Worm (Caenorhabditis elegans): ENCODE results near the gene timm-17B.2.
A peak's percentile ranks its signal among the peaks of the same experiment; 100 is the strongest.

Gene timm-17B.2

ce11 chrIV:8428492-8428891, 32.0 kb downstream of the timm-17B.2 start:
- TF ChIP-seq him-1 (tag; optimal IDR thresholded peaks at IDR 0.05), result peak; percentile 89
- peak; percentile 79 for TF ChIP-seq W03F9.2 (tag; optimal IDR thresholded peaks at IDR 0.05)
- TF ChIP-seq dao-5 (tag; optimal IDR thresholded peaks at IDR 0.05), result no peak

DNA sequence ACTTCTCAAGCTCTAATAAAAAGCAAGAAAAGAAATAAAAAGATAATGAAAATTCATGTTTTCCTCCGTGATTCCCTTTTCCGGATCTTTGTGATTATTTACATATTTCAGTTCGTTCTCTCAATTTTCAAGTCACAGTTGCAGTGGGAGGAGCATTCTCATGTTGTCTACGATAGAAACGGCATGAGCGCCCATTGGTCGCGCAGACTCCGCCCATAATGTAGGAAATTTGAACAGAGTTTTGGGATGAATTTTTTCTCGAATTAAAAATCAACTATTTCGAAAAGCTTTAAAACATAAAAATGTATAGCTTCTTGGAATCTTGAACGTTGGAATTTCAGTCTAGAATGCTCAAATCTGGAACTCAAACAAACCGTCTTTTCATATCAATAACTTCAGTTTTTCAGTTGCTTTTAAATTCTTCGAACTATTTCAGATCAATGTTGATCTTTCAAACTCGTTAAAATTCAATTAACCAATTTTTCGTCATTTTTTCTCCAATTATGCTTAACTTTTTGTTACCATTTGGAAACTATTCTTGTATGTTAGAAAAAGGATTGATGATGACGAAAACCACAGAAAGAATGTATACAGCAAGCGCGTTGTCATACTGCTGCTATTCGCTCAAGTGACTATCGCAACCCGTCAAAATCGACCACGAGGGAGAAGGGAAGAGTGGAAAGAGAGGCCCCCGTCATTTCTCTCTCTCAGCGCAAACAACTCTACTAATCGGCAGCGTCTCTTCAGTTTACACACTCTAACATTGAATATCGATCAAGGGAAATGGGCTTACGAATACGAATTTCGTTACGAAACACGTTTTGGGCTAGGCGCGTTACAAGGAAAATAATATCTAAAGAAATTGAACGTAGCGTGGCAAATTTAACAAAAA, 35.4 kb downstream of the timm-17B.2 start:
- peak; percentile 3 for TF ChIP-seq W03F9.2 (tag; optimal IDR thresholded peaks at IDR 0.05)
- no peak for TF ChIP-seq dao-5 (tag; optimal IDR thresholded peaks at IDR 0.05)
- peak; percentile 33 for TF ChIP-seq him-1 (tag; optimal IDR thresholded peaks at IDR 0.05)

DNA sequence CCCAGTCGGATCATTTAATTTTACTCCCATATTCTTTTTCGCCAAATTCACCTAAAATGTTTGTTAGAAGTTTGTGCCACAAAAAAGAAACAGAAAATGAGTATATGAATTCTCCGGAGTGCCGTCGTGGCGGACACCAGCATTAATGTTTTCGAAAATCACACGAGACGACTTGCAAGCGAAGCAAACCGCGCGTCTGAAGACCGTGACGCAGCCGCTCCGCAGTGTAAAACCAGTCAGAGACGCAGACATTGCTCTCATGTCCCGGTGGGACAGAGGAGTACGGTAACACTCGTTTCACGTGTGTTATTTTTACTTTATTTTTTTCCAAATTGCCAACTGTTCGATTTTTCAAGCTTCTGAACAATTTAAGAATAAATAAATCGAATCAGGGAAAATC, 36.3 kb downstream of the timm-17B.2 start, which contains the start of the genes T26A8.4 and pdtf-1:
TSS of gene T26A8.4 (minus strand) at position 185 of the 400 bp plus-strand sequence.
TSS of gene pdtf-1 (plus strand) at position 330 of the 400 bp plus-strand sequence.
- no peak for TF ChIP-seq dao-5 (tag; optimal IDR thresholded peaks at IDR 0.05)
- TF ChIP-seq W03F9.2 (tag; optimal IDR thresholded peaks at IDR 0.05), result peak; percentile 87
- peak; percentile 42 for TF ChIP-seq him-1 (tag; optimal IDR thresholded peaks at IDR 0.05)

- TF ChIP-seq dao-5 (tag; optimal IDR thresholded peaks at IDR 0.05), result no peak
- TF ChIP-seq him-1 (tag; optimal IDR thresholded peaks at IDR 0.05), result no peak
- TF ChIP-seq W03F9.2 (tag; optimal IDR thresholded peaks at IDR 0.05), result no peak
Observed at ce11 chrIV:8446904-8447303, 50.5 kb downstream of the timm-17B.2 start, which contains the start of gene T01B11.1. T01B11.1 (plus strand) TSS chrIV:8447204.

Measured in whole organism, L4/young adult.